Worm (Caenorhabditis elegans): ENCODE results near the gene Y17G7B.8.

The Y17G7B.8 gene

ce11 chrII:12054150-12054549 lies 26.6 kb upstream of the Y17G7B.8 start:
- TF ChIP-seq nhr-85 (tag) (peak; percentile 65), hpl-2 (GFP tag; optimal IDR thresholded peaks at IDR 0.05) (peak; percentile 24), pag-3 (tag; optimal IDR thresholded peaks at IDR 0.05; ENCODE audit: borderline replicate concordance, insufficient read depth) (no peak)

ce11 chrII:12053486-12053885 lies 25.9 kb upstream of the Y17G7B.8 start:
- TF ChIP-seq lsy-2 (tag; optimal IDR thresholded peaks at IDR 0.05) (peak in 1 of 2 experiments; percentile 31), snu-23 (GFP tag; optimal IDR thresholded peaks at IDR 0.05) (peak; percentile 26), lin-15B (tag; optimal IDR thresholded peaks at IDR 0.05) (no peak), xbp-1 (tag; optimal IDR thresholded peaks at IDR 0.05) (no peak), lin-39 (tag; optimal IDR thresholded peaks at IDR 0.05) (no peak), ztf-11 (tag; optimal IDR thresholded peaks at IDR 0.05) (no peak), ceh-88 (GFP tag; IDR thresholded peaks at IDR 0.05) (no peak), unc-130 (tag; optimal IDR thresholded peaks at IDR 0.05) (peak; percentile 16), nhr-85 (tag) (peak; percentile 81), lin-35 (GFP tag; optimal IDR thresholded peaks at IDR 0.05) (peak in 1 of 2 experiments; percentile 38), mdl-1 (tag; optimal IDR thresholded peaks at IDR 0.05) (peak in 1 of 2 experiments; percentile 83), nhr-20 (tag; optimal IDR thresholded peaks at IDR 0.05) (peak; percentile 28), nhr-71 (tag; optimal IDR thresholded peaks at IDR 0.05) (peak; percentile 27), mab-9 (GFP tag; IDR thresholded peaks at IDR 0.05) (no peak), elt-3 (tag; optimal IDR thresholded peaks at IDR 0.05) (peak in 4 of 6 experiments; percentile 76 to 95 (median 88)), lin-14 (GFP tag; optimal IDR thresholded peaks at IDR 0.05) (peak; percentile 67), unc-98 (GFP tag; IDR thresholded peaks at IDR 0.05) (no peak), blmp-1 (tag; optimal IDR thresholded peaks at IDR 0.05) (peak; percentile 58), lir-3 (tag; optimal IDR thresholded peaks at IDR 0.05; ENCODE audit: poor library complexity) (no peak), isw-1 (GFP tag; IDR thresholded peaks at IDR 0.05) (no peak), vab-15 (tag; optimal IDR thresholded peaks at IDR 0.05) (peak; percentile 68), C34B4.2 (tag; optimal IDR thresholded peaks at IDR 0.05) (no peak), zag-1 (tag; optimal IDR thresholded peaks at IDR 0.05) (no peak), mep-1 (tag; optimal IDR thresholded peaks at IDR 0.05) (peak; percentile 17)

- TF ChIP-seq unc-130 (tag; optimal IDR thresholded peaks at IDR 0.05), result peak; percentile 31
- peak; percentile 44 for TF ChIP-seq blmp-1 (tag; optimal IDR thresholded peaks at IDR 0.05)
- TF ChIP-seq elt-3 (tag; optimal IDR thresholded peaks at IDR 0.05), result peak in 1 of 6 experiments; percentile 40
- TF ChIP-seq nhr-71 (tag; optimal IDR thresholded peaks at IDR 0.05), result peak; percentile 46
- TF ChIP-seq zip-4 (GFP tag; optimal IDR thresholded peaks at IDR 0.05), result no peak
- TF ChIP-seq efl-1 (optimal IDR thresholded peaks at IDR 0.05), result no peak
- TF ChIP-seq efl-1 (GFP tag; optimal IDR thresholded peaks at IDR 0.05 in 1 of 2), result peak in 1 of 2 experiments; percentile 89
- TF ChIP-seq nhr-90 (tag; optimal IDR thresholded peaks at IDR 0.05; ENCODE audit: poor library complexity), result peak; percentile 6
- peak in 1 of 2 experiments; percentile 42 for TF ChIP-seq mdl-1 (tag; optimal IDR thresholded peaks at IDR 0.05)
- TF ChIP-seq nhr-85 (tag), result peak; percentile 75
- peak; percentile 3 for TF ChIP-seq snu-23 (GFP tag; optimal IDR thresholded peaks at IDR 0.05)
- TF ChIP-seq ztf-4 (tag; optimal IDR thresholded peaks at IDR 0.05), result no peak
- peak; percentile 38 for TF ChIP-seq nhr-20 (tag; optimal IDR thresholded peaks at IDR 0.05)
- TF ChIP-seq rnt-1 (tag; optimal IDR thresholded peaks at IDR 0.05), result no peak
- peak in 1 of 2 experiments; percentile 58 for TF ChIP-seq lin-35 (GFP tag; optimal IDR thresholded peaks at IDR 0.05)
These were observed 25.4 kb upstream of the Y17G7B.8 start for ce11 chrII:12052924-12053323.

- peak in 1 of 2 experiments; percentile 3 for TF ChIP-seq mdl-1 (tag; optimal IDR thresholded peaks at IDR 0.05)
- TF ChIP-seq elt-2 (tag; optimal IDR thresholded peaks at IDR 0.05), result peak; percentile 59
- TF ChIP-seq nhr-76 (tag; optimal IDR thresholded peaks at IDR 0.05), result no peak
- TF ChIP-seq efl-1 (optimal IDR thresholded peaks at IDR 0.05), result no peak
- peak in 1 of 2 experiments; percentile 60 for TF ChIP-seq efl-1 (GFP tag; optimal IDR thresholded peaks at IDR 0.05 in 1 of 2)
These were observed 24.6 kb upstream of the Y17G7B.8 start for ce11 chrII:12052136-12052535.

All from whole organism, L1 larva.